Fruit fly (Drosophila melanogaster): Measurements from ENCODE around the gene rtp.

rtp gene

dm6 chr3R:5263311-5264250, 26.5 kb upstream of the rtp start:
- TF ChIP-seq foxo (GFP tag; optimal IDR thresholded peaks at IDR 0.05) (peak in 1 of 2 experiments; percentile 46), dmrt93B (GFP tag; optimal IDR thresholded peaks at IDR 0.05) (peak; percentile 22), fru (GFP tag; optimal IDR thresholded peaks at IDR 0.05) (no peak), Mio (GFP tag; optimal IDR thresholded peaks at IDR 0.05) (no peak), HLH106 (tag; optimal IDR thresholded peaks at IDR 0.05) (peak; percentile 54), psq (GFP tag; optimal IDR thresholded peaks at IDR 0.05) (peak; percentile 4), Rel (GFP tag; optimal IDR thresholded peaks at IDR 0.05) (no peak), Rel (tag; optimal IDR thresholded peaks at IDR 0.05) (peak; percentile 9), h (GFP tag; optimal IDR thresholded peaks at IDR 0.05) (peak; percentile 36), sv (GFP tag; optimal IDR thresholded peaks at IDR 0.05) (peak; percentile 37), Dif (GFP tag; optimal IDR thresholded peaks at IDR 0.05; ENCODE audit: partially characterized antibody) (peak; percentile 53), Sp1 (GFP tag; optimal IDR thresholded peaks at IDR 0.05) (peak; percentile 59), dl (GFP tag; optimal IDR thresholded peaks at IDR 0.05; ENCODE audit: insufficient read depth in 1 of 2, partially characterized antibody in 2 of 2) (peak in 1 of 2 experiments; percentile 27), Dfd (GFP tag; optimal IDR thresholded peaks at IDR 0.05) (no peak), N (GFP tag; optimal IDR thresholded peaks at IDR 0.05) (peak; percentile 17), brk (GFP tag; optimal IDR thresholded peaks at IDR 0.05) (peak; percentile 16)

dm6 chr3R:5262592-5262991, 25.5 kb upstream of the rtp start, which contains the start of gene Tim17a2:
Gene Tim17a2, minus strand, starts transcription at chr3R:5262692.
- TF ChIP-seq psq (GFP tag; optimal IDR thresholded peaks at IDR 0.05) (no peak), pan (optimal IDR thresholded peaks at IDR 0.05) (no peak), Jra (GFP tag; optimal IDR thresholded peaks at IDR 0.05) (no peak), CrebA (GFP tag; optimal IDR thresholded peaks at IDR 0.05; ENCODE audit: borderline replicate concordance) (no peak), Mio (GFP tag; optimal IDR thresholded peaks at IDR 0.05) (no peak), usp (GFP tag; optimal IDR thresholded peaks at IDR 0.05) (no peak), Dfd (GFP tag; optimal IDR thresholded peaks at IDR 0.05) (no peak), jim (GFP tag; optimal IDR thresholded peaks at IDR 0.05) (no peak), Rel (GFP tag; optimal IDR thresholded peaks at IDR 0.05) (no peak), Rel (tag; optimal IDR thresholded peaks at IDR 0.05) (no peak), brk (GFP tag; optimal IDR thresholded peaks at IDR 0.05) (no peak), dl (GFP tag; optimal IDR thresholded peaks at IDR 0.05; ENCODE audit: insufficient read depth in 1 of 2, partially characterized antibody in 2 of 2) (no peak), Hr83 (GFP tag; optimal IDR thresholded peaks at IDR 0.05; ENCODE audit: poor library complexity, severe bottlenecking) (no peak), Vsx2 (GFP tag; optimal IDR thresholded peaks at IDR 0.05; ENCODE audit: partially characterized antibody) (no peak), Abd-B (GFP tag; optimal IDR thresholded peaks at IDR 0.05) (no peak), rgr (GFP tag; optimal IDR thresholded peaks at IDR 0.05) (no peak), OdsH (GFP tag; optimal IDR thresholded peaks at IDR 0.05) (no peak), dmrt93B (GFP tag; optimal IDR thresholded peaks at IDR 0.05) (no peak), HLH106 (tag; optimal IDR thresholded peaks at IDR 0.05) (no peak), dsf (GFP tag; optimal IDR thresholded peaks at IDR 0.05; ENCODE audit: borderline replicate concordance) (no peak), br (GFP tag; optimal IDR thresholded peaks at IDR 0.05) (no peak)

- no peak for TF ChIP-seq brk (GFP tag; optimal IDR thresholded peaks at IDR 0.05)
- TF ChIP-seq br (GFP tag; optimal IDR thresholded peaks at IDR 0.05) = peak; percentile 38
- peak; percentile 16 for TF ChIP-seq ey (GFP tag; optimal IDR thresholded peaks at IDR 0.05)
- TF ChIP-seq Hr78 (GFP tag; optimal IDR thresholded peaks at IDR 0.05) = no peak
- peak; percentile 45 for TF ChIP-seq Jra (GFP tag; optimal IDR thresholded peaks at IDR 0.05)
- no peak for TF ChIP-seq dsf (GFP tag; optimal IDR thresholded peaks at IDR 0.05; ENCODE audit: borderline replicate concordance)
- no peak for TF ChIP-seq jim (GFP tag; optimal IDR thresholded peaks at IDR 0.05)
- TF ChIP-seq Dfd (GFP tag; optimal IDR thresholded peaks at IDR 0.05) = no peak
- TF ChIP-seq HLH106 (tag; optimal IDR thresholded peaks at IDR 0.05) = peak; percentile 14
- TF ChIP-seq psq (GFP tag; optimal IDR thresholded peaks at IDR 0.05) = peak; percentile 15
- TF ChIP-seq usp (GFP tag; optimal IDR thresholded peaks at IDR 0.05) = no peak
- TF ChIP-seq CG32264 (GFP tag; optimal IDR thresholded peaks at IDR 0.05) = peak; percentile 2
- TF ChIP-seq h (GFP tag; optimal IDR thresholded peaks at IDR 0.05) = peak; percentile 53
- TF ChIP-seq foxo (GFP tag; optimal IDR thresholded peaks at IDR 0.05) = peak in 1 of 2 experiments; percentile 37
- TF ChIP-seq OdsH (GFP tag; optimal IDR thresholded peaks at IDR 0.05) = peak; percentile 26
- peak; percentile 48 for TF ChIP-seq fru (GFP tag; optimal IDR thresholded peaks at IDR 0.05)
Observed at dm6 chr3R:5261996-5262535, 25.0 kb upstream of the rtp start.

Measured in whole organism, wandering third instar larva.